Fruit fly (Drosophila melanogaster) whole organism: ENCODE measurements around the gene CG31244.

ENCODE experiments used
- CG8478 ChIP-seq: fragments of >200 bp; optimal IDR thresholded peaks from 2 replicates; lab custom pipeline; 2018; ENCODE audit warnings: inconsistent platforms
- Dll ChIP-seq: fragments of >200 bp; optimal IDR thresholded peaks from 2 replicates; lab custom pipeline; 2017
- EcR ChIP-seq, 2 experiments: fragments of >200 bp; optimal IDR thresholded peaks; 2 replicates each; lab custom pipeline; 2017; ENCODE audit warnings: missing biosample characterization in 2 of 2, missing genetic modification characterization in 2 of 2, missing genetic modification reagents in 2 of 2
- pan ChIP-seq: fragments of >200 bp; optimal IDR thresholded peaks from 2 replicates; lab custom pipeline; 2017
- psq ChIP-seq: fragments of >200 bp; optimal IDR thresholded peaks from 2 replicates; lab custom pipeline; 2017
- usp ChIP-seq: fragments of >200 bp; optimal IDR thresholded peaks from 2 replicates; lab custom pipeline; 2017; ENCODE audit warnings: missing biosample characterization, missing genetic modification characterization, mixed read lengths

CG31244 gene

dm6 chr3R:19398467-19398866, at the start of gene CG31244:
Gene CG31244 (minus strand): TSS chr3R:19398567.
- TF ChIP-seq psq (lab: Kevin White, UChicago), result no peak
- no peak for TF ChIP-seq pan (lab: Kevin White, UChicago)
- no peak for TF ChIP-seq CG8478 (lab: Kevin White, UChicago)
- no peak for TF ChIP-seq EcR (GFP tag; optimal IDR thresholded peaks at IDR 0.05; lab: Kevin White, UChicago)
- TF ChIP-seq Dll (lab: Kevin White, UChicago), result no peak
- TF ChIP-seq usp (GFP tag; lab: Kevin White, UChicago), result no peak

dm6 chr3R:19425099-19425498, 26.7 kb upstream of the CG31244 start, which contains the start of gene CG3517:
Gene CG3517 (minus strand): TSS chr3R:19425199.
- TF ChIP-seq EcR (GFP tag; optimal IDR thresholded peaks at IDR 0.05; lab: Kevin White, UChicago), result no peak
- TF ChIP-seq pan (lab: Kevin White, UChicago), result no peak
- no peak for TF ChIP-seq psq (lab: Kevin White, UChicago)
- no peak for TF ChIP-seq Dll (lab: Kevin White, UChicago)
- TF ChIP-seq CG8478 (lab: Kevin White, UChicago), result no peak
- no peak for TF ChIP-seq usp (GFP tag; lab: Kevin White, UChicago)

dm6 chr3R:19412434-19412833, 14.1 kb upstream of the CG31244 start, which contains the start of gene CG31221:
Gene CG31221 (plus strand): TSS chr3R:19412689.
- TF ChIP-seq pan (lab: Kevin White, UChicago) (no peak), usp (GFP tag; lab: Kevin White, UChicago) (no peak), EcR (GFP tag; optimal IDR thresholded peaks at IDR 0.05; lab: Kevin White, UChicago) (no peak), Dll (lab: Kevin White, UChicago) (no peak), CG8478 (lab: Kevin White, UChicago) (no peak), psq (lab: Kevin White, UChicago) (no peak)

- TF ChIP-seq usp (GFP tag; lab: Kevin White, UChicago), result no peak
- no peak for TF ChIP-seq CG8478 (lab: Kevin White, UChicago)
- no peak for TF ChIP-seq pan (lab: Kevin White, UChicago)
- TF ChIP-seq psq (lab: Kevin White, UChicago), result no peak
- no peak for TF ChIP-seq EcR (GFP tag; optimal IDR thresholded peaks at IDR 0.05; lab: Kevin White, UChicago)
- no peak for TF ChIP-seq Dll (lab: Kevin White, UChicago)
Measured at dm6 chr3R:19411371-19411770, 13.0 kb upstream of the CG31244 start.

- TF ChIP-seq CG8478 (lab: Kevin White, UChicago) (no peak), pan (lab: Kevin White, UChicago) (no peak), Dll (lab: Kevin White, UChicago) (no peak), psq (lab: Kevin White, UChicago) (no peak), usp (GFP tag; lab: Kevin White, UChicago) (no peak)
Measured at dm6 chr3R:19408573-19408972, 10.2 kb upstream of the CG31244 start, which contains the start of gene CG11626. Gene CG11626 (plus strand): TSS chr3R:19408873.

- TF ChIP-seq pan (lab: Kevin White, UChicago) (no peak), EcR (GFP tag; optimal IDR thresholded peaks at IDR 0.05; lab: Kevin White, UChicago) (no peak), psq (lab: Kevin White, UChicago) (no peak), CG8478 (lab: Kevin White, UChicago) (no peak), Dll (lab: Kevin White, UChicago) (no peak), usp (GFP tag; lab: Kevin White, UChicago) (no peak)
Measured at dm6 chr3R:19406852-19407251, 8.5 kb upstream of the CG31244 start.

dm6 chr3R:19404296-19404695, 5.9 kb upstream of the CG31244 start:
- TF ChIP-seq EcR (GFP tag; optimal IDR thresholded peaks at IDR 0.05; lab: Kevin White, UChicago) (no peak), CG8478 (lab: Kevin White, UChicago) (no peak), Dll (lab: Kevin White, UChicago) (no peak), usp (GFP tag; lab: Kevin White, UChicago) (no peak), pan (lab: Kevin White, UChicago) (no peak), psq (lab: Kevin White, UChicago) (no peak)

dm6 chr3R:19403096-19403515, 4.7 kb upstream of the CG31244 start, which contains the start of the genes Ino80 and Aptx:
Gene Ino80 (minus strand): TSS chr3R:19403153.
Gene Aptx (plus strand): TSS chr3R:19403455.
- TF ChIP-seq EcR (GFP tag; optimal IDR thresholded peaks at IDR 0.05; lab: Kevin White, UChicago) (no peak), Dll (lab: Kevin White, UChicago) (no peak), usp (GFP tag; lab: Kevin White, UChicago) (no peak), CG8478 (lab: Kevin White, UChicago) (no peak), pan (lab: Kevin White, UChicago) (no peak), psq (lab: Kevin White, UChicago) (no peak)

dm6 chr3R:19393060-19393459, 5.3 kb downstream of the CG31244 start, which contains the start of gene CG3739:
Gene CG3739 (plus strand): TSS chr3R:19393360.
- no peak for TF ChIP-seq pan (lab: Kevin White, UChicago)
- no peak for TF ChIP-seq EcR (GFP tag; optimal IDR thresholded peaks at IDR 0.05; lab: Kevin White, UChicago)
- no peak for TF ChIP-seq psq (lab: Kevin White, UChicago)
- no peak for TF ChIP-seq usp (GFP tag; lab: Kevin White, UChicago)
- no peak for TF ChIP-seq Dll (lab: Kevin White, UChicago)
- TF ChIP-seq CG8478 (lab: Kevin White, UChicago), result no peak

dm6 chr3R:19389919-19390318, 8.4 kb downstream of the CG31244 start, which contains the start of gene CG18493:
Gene CG18493 (plus strand): TSS chr3R:19390270.
- TF ChIP-seq usp (GFP tag; lab: Kevin White, UChicago) (no peak), pan (lab: Kevin White, UChicago) (no peak), psq (lab: Kevin White, UChicago) (no peak), Dll (lab: Kevin White, UChicago) (no peak), EcR (GFP tag; optimal IDR thresholded peaks at IDR 0.05; lab: Kevin White, UChicago) (no peak), CG8478 (lab: Kevin White, UChicago) (no peak)

- TF ChIP-seq EcR (GFP tag; optimal IDR thresholded peaks at IDR 0.05; lab: Kevin White, UChicago) (no peak), pan (lab: Kevin White, UChicago) (no peak), usp (GFP tag; lab: Kevin White, UChicago) (no peak), psq (lab: Kevin White, UChicago) (no peak), CG8478 (lab: Kevin White, UChicago) (no peak), Dll (lab: Kevin White, UChicago) (no peak)
Measured at dm6 chr3R:19387608-19388007, 10.8 kb downstream of the CG31244 start, which contains the start of gene CG3734. Gene CG3734 (plus strand): TSS chr3R:19387861.
